ENCODE assay signal across 3 fruit fly cellular contexts in genomic region chr2L:13803032-13803661, dm6.
A peak's percentile ranks its signal among the peaks of the same experiment; 100 is the strongest.
TF ChIP-seq lines count a peak whose summit lies in the region.

TSS of gene CAH1 (plus strand) at chr2L:13803626.

- TF ChIP-seq CTCF in whole organism, embryonic (GFP tag; optimal IDR thresholded peaks at IDR 0.05; lab: Kevin White, UChicago), result no peak

TF ChIP-seq in whole organism, adult, 20 proteins besides CTCF, POLR2A, EP300 and RAD21:
- TF ChIP-seq Mnt (GFP tag; optimal IDR thresholded peaks at IDR 0.05; lab: Kevin White, UChicago), result peak; percentile 11
- no peak for TF ChIP-seq CG14711 (tag; optimal IDR thresholded peaks at IDR 0.05; lab: Kevin White, UChicago)
- TF ChIP-seq Hr96 (GFP tag; optimal IDR thresholded peaks at IDR 0.05; lab: Kevin White, UChicago), result no peak
- TF ChIP-seq cic (GFP tag; optimal IDR thresholded peaks at IDR 0.05; lab: Kevin White, UChicago), result peak; percentile 52
- TF ChIP-seq CG7101 (tag; optimal IDR thresholded peaks at IDR 0.05; lab: Kevin White, UChicago), result no peak
- TF ChIP-seq CG12768 (GFP tag; optimal IDR thresholded peaks at IDR 0.05; lab: Kevin White, UChicago), result peak; percentile 70
- TF ChIP-seq cnc (optimal IDR thresholded peaks at IDR 0.05; lab: Kevin White, UChicago), result peak in 1 of 2 experiments; percentile 37
- no peak for TF ChIP-seq CG7045 (GFP tag; optimal IDR thresholded peaks at IDR 0.05; lab: Kevin White, UChicago)
- TF ChIP-seq pad (GFP tag; optimal IDR thresholded peaks at IDR 0.05; lab: Kevin White, UChicago), result no peak
- TF ChIP-seq ovo (GFP tag; optimal IDR thresholded peaks at IDR 0.05; lab: Kevin White, UChicago), result peak; percentile 23
- TF ChIP-seq CG33017 (tag; optimal IDR thresholded peaks at IDR 0.05; lab: Kevin White, UChicago), result peak; percentile 1
- peak; percentile 32 for TF ChIP-seq tj (GFP tag; optimal IDR thresholded peaks at IDR 0.05; lab: Kevin White, UChicago)

TF ChIP-seq in whole organism, embryonic, 481 proteins besides CTCF, POLR2A, EP300 and RAD21 (continues in another document):
- no peak for TF ChIP-seq HmgD (GFP tag; optimal IDR thresholded peaks at IDR 0.05; lab: Kevin White, UChicago)
- no peak for TF ChIP-seq MTF-1 (GFP tag; optimal IDR thresholded peaks at IDR 0.05; lab: Kevin White, UChicago; ENCODE audit: borderline replicate concordance)
- no peak for TF ChIP-seq CG34224 (GFP tag; IDR thresholded peaks at IDR 0.05; lab: Robert Waterston, UW; ENCODE audit: partially characterized antibody)
- TF ChIP-seq CG9215 (GFP tag; IDR thresholded peaks at IDR 0.05; lab: Robert Waterston, UW), result no peak
- no peak for TF ChIP-seq jumu (GFP tag; optimal IDR thresholded peaks at IDR 0.05; lab: Kevin White, UChicago)
- TF ChIP-seq CG15073 (GFP tag; optimal IDR thresholded peaks at IDR 0.05; lab: Kevin White, UChicago), result no peak
- TF ChIP-seq Hr78 (GFP tag; optimal IDR thresholded peaks at IDR 0.05; lab: Kevin White, UChicago), result peak in 1 of 2 experiments; percentile 96
- TF ChIP-seq CG4328 (GFP tag; optimal IDR thresholded peaks at IDR 0.05; lab: Kevin White, UChicago), result no peak
- no peak for TF ChIP-seq lilli (GFP tag; optimal IDR thresholded peaks at IDR 0.05; lab: Kevin White, UChicago)
- peak; percentile 83 for TF ChIP-seq CG12769 (tag; optimal IDR thresholded peaks at IDR 0.05; lab: Kevin White, UChicago)
- peak; percentile 19; the same call in 1 of the 2 replicates for TF ChIP-seq CG32532 (GFP tag; IDR thresholded peaks at IDR 0.05; lab: Robert Waterston, UW)
- TF ChIP-seq CG5953 (GFP tag; IDR thresholded peaks at IDR 0.05; lab: Robert Waterston, UW), result no peak
- TF ChIP-seq HHEX (GFP tag; optimal IDR thresholded peaks at IDR 0.05; lab: Kevin White, UChicago), result no peak
- no peak for TF ChIP-seq Nf-YA (GFP tag; IDR thresholded peaks at IDR 0.05; lab: Robert Waterston, UW)
- no peak for TF ChIP-seq YL-1 (GFP tag; optimal IDR thresholded peaks at IDR 0.05; lab: Kevin White, UChicago)
- no peak for TF ChIP-seq fd96Cb (tag; optimal IDR thresholded peaks at IDR 0.05; lab: Kevin White, UChicago)
- TF ChIP-seq lov (optimal IDR thresholded peaks at IDR 0.05; lab: Kevin White, UChicago), result no peak
- no peak for TF ChIP-seq lov (GFP tag; IDR thresholded peaks at IDR 0.05; lab: Robert Waterston, UW)
- no peak for TF ChIP-seq Bteb2 (GFP tag; optimal IDR thresholded peaks at IDR 0.05; lab: Kevin White, UChicago)
- no peak for TF ChIP-seq h (optimal IDR thresholded peaks at IDR 0.05; lab: Kevin White, UChicago)
- no peak for TF ChIP-seq sc (optimal IDR thresholded peaks at IDR 0.05; lab: Kevin White, UChicago)
- no peak for TF ChIP-seq sc (GFP tag; optimal IDR thresholded peaks at IDR 0.05; lab: Kevin White, UChicago)
- no peak for TF ChIP-seq onecut (GFP tag; IDR thresholded peaks at IDR 0.05; lab: Robert Waterston, UW)
- no peak for TF ChIP-seq CG11085 (GFP tag; IDR thresholded peaks at IDR 0.05; lab: Robert Waterston, UW)
- TF ChIP-seq ewg (GFP tag; optimal IDR thresholded peaks at IDR 0.05; lab: Kevin White, UChicago), result no peak
- peak; percentile 73 for TF ChIP-seq Med (GFP tag; lab: Kevin White, UChicago)
- TF ChIP-seq NFAT (GFP tag; IDR thresholded peaks at IDR 0.05; lab: Robert Waterston, UW), result no peak
- no peak for TF ChIP-seq CG17359 (tag; optimal IDR thresholded peaks at IDR 0.05; lab: Kevin White, UChicago)
- TF ChIP-seq Fer3 (tag; optimal IDR thresholded peaks at IDR 0.05; lab: Kevin White, UChicago), result no peak
- peak; percentile 19; the same call in 1 of the 2 replicates for TF ChIP-seq amos (GFP tag; IDR thresholded peaks at IDR 0.05; lab: Robert Waterston, UW; ENCODE audit: partially characterized antibody)
- TF ChIP-seq CG7786 (GFP tag; optimal IDR thresholded peaks at IDR 0.05; lab: Kevin White, UChicago), result no peak
- TF ChIP-seq dmrt99B (tag; optimal IDR thresholded peaks at IDR 0.05; lab: Kevin White, UChicago), result no peak
- TF ChIP-seq CG4424 (GFP tag; optimal IDR thresholded peaks at IDR 0.05; lab: Kevin White, UChicago), result no peak
- no peak for TF ChIP-seq Hmx (GFP tag; optimal IDR thresholded peaks at IDR 0.05; lab: Kevin White, UChicago)
- TF ChIP-seq Nf-YB (GFP tag; optimal IDR thresholded peaks at IDR 0.05; lab: Kevin White, UChicago), result no peak
- no peak for TF ChIP-seq pan (optimal IDR thresholded peaks at IDR 0.05; lab: Kevin White, UChicago)
- TF ChIP-seq pan (GFP tag; optimal IDR thresholded peaks at IDR 0.05 in 1 of 2, IDR thresholded peaks at IDR 0.05 in 1 of 2), result peak in 1 of 2 experiments; percentile 40
- TF ChIP-seq CG7271 (tag; optimal IDR thresholded peaks at IDR 0.05; lab: Kevin White, UChicago), result no peak
- peak; percentile 41 for TF ChIP-seq CG10543 (GFP tag; optimal IDR thresholded peaks at IDR 0.05; lab: Kevin White, UChicago)
- TF ChIP-seq CG13424 (tag; optimal IDR thresholded peaks at IDR 0.05; lab: Kevin White, UChicago), result no peak
- TF ChIP-seq hb (GFP tag; IDR thresholded peaks at IDR 0.05; lab: Robert Waterston, UW; ENCODE audit: partially characterized antibody), result no peak
- no peak for TF ChIP-seq phol (tag; optimal IDR thresholded peaks at IDR 0.05; lab: Kevin White, UChicago)

TF ChIP-seq in whole organism, prepupa, 60 proteins besides CTCF, POLR2A, EP300 and RAD21:
- no peak for TF ChIP-seq CG11902 (GFP tag; optimal IDR thresholded peaks at IDR 0.05; lab: Kevin White, UChicago)
- TF ChIP-seq CG11294 (GFP tag; IDR thresholded peaks at IDR 0.05; lab: Robert Waterston, UW), result no peak
- peak; percentile 33; the same call in 1 of the 3 replicates for TF ChIP-seq eg (GFP tag; IDR thresholded peaks at IDR 0.05; lab: Robert Waterston, UW)
- no peak for TF ChIP-seq dac (GFP tag; optimal IDR thresholded peaks at IDR 0.05; lab: Kevin White, UChicago)
- peak; percentile 12 for TF ChIP-seq fkh (GFP tag; optimal IDR thresholded peaks at IDR 0.05; lab: Kevin White, UChicago)
